Worm (Caenorhabditis elegans) whole organism, late embryonic: Measurements from ENCODE around the gene F21D5.7.
"Not testable (repeated sequence)": the region's sequence is repeated elsewhere in the genome, so short reads cannot be mapped to it uniquely, and the experiment has no call there.

Source experiments
- F13H6.1 ChIP-seq: sonication (generic microtip); optimal IDR thresholded peaks from 2 replicates; lab custom pipeline; 2016; ENCODE audit warnings: missing genetic modification characterization, missing compliant biosample characterization
- K02D7.2 ChIP-seq: sonication (generic microtip); optimal IDR thresholded peaks from 2 replicates; lab custom pipeline; 2017; ENCODE audit warnings: mild to moderate bottlenecking, missing genetic modification characterization, missing compliant biosample characterization
- K09A11.1 ChIP-seq: sonication (generic microtip); optimal IDR thresholded peaks from 2 replicates; lab custom pipeline; 2017; ENCODE audit warnings: antibody characterized with exemption, mild to moderate bottlenecking, missing genetic modification characterization, missing compliant biosample characterization; ENCODE audit not compliant: insufficient read depth
- T23F11.4 ChIP-seq: fragments of 200-800 bp; sonication (Bioruptor generic); optimal IDR thresholded peaks from 2 replicates; lab custom pipeline; 2018; ENCODE audit warnings: mild to moderate bottlenecking, missing genetic modification characterization, missing compliant biosample characterization
- ceh-14 ChIP-seq: sonication (generic microtip); optimal IDR thresholded peaks from 2 replicates; lab custom pipeline; 2016; ENCODE audit warnings: missing genotype, missing genetic modification characterization, missing compliant biosample characterization
- ceh-19 ChIP-seq: fragments of 200-800 bp; sonication (Bioruptor generic); optimal IDR thresholded peaks from 2 replicates; lab custom pipeline; 2018; ENCODE audit warnings: mild to moderate bottlenecking, missing genetic modification characterization, missing compliant biosample characterization
- ceh-2 ChIP-seq: sonication (generic microtip); optimal IDR thresholded peaks from 2 replicates; lab custom pipeline; 2016; ENCODE audit warnings: missing genotype, missing genetic modification characterization, missing compliant biosample characterization
- ceh-22 ChIP-seq: sonication (generic microtip); optimal IDR thresholded peaks from 2 replicates; lab custom pipeline; 2017; ENCODE audit warnings: missing biosample characterization, missing genetic modification characterization
- ceh-30 ChIP-seq: fragments of 150-350 bp; optimal IDR thresholded peaks from 2 replicates; lab custom pipeline; 2014; ENCODE audit warnings: missing biosample characterization, missing genetic modification characterization
- ceh-48 ChIP-seq: sonication (generic microtip); optimal IDR thresholded peaks from 2 replicates; lab custom pipeline; 2016; ENCODE audit warnings: missing genetic modification characterization, inconsistent platforms, missing compliant biosample characterization
- ceh-6 ChIP-seq: fragments of 200-800 bp; sonication (Bioruptor generic); optimal IDR thresholded peaks from 2 replicates; lab custom pipeline; 2018; ENCODE audit warnings: mild to moderate bottlenecking, missing genetic modification characterization, missing compliant biosample characterization
- ceh-9 ChIP-seq: sonication (generic microtip); optimal IDR thresholded peaks from 2 replicates; lab custom pipeline; 2016; ENCODE audit warnings: mild to moderate bottlenecking, missing genetic modification characterization, inconsistent platforms, missing compliant biosample characterization
- che-1 ChIP-seq: sonication (generic microtip); optimal IDR thresholded peaks from 2 replicates; lab custom pipeline; 2016; ENCODE audit warnings: mild to moderate bottlenecking, missing genetic modification characterization, missing compliant biosample characterization
- dmd-4 ChIP-seq: sonication (generic microtip); optimal IDR thresholded peaks from 2 replicates; lab custom pipeline; 2016; ENCODE audit warnings: borderline replicate concordance, missing genetic modification characterization, missing compliant biosample characterization
- dve-1 ChIP-seq: sonication (generic microtip); optimal IDR thresholded peaks from 2 replicates; lab custom pipeline; 2017; ENCODE audit warnings: antibody characterized with exemption, mild to moderate bottlenecking, missing genetic modification characterization, missing compliant biosample characterization
- elt-2 ChIP-seq: sonication (generic microtip); optimal IDR thresholded peaks from 2 replicates; lab custom pipeline; 2016; ENCODE audit warnings: missing genetic modification reagents, missing genetic modification characterization, missing compliant biosample characterization
- ets-4 ChIP-seq: sonication (generic microtip); optimal IDR thresholded peaks from 2 replicates; lab custom pipeline; 2016; ENCODE audit warnings: missing genetic modification characterization, missing compliant biosample characterization
- eyg-1 ChIP-seq: sonication (generic microtip); optimal IDR thresholded peaks from 2 replicates; lab custom pipeline; 2016; ENCODE audit warnings: missing genotype, missing genetic modification characterization, missing compliant biosample characterization
- fax-1 ChIP-seq: sonication (generic microtip); optimal IDR thresholded peaks from 2 replicates; lab custom pipeline; 2016; ENCODE audit warnings: missing genotype, missing genetic modification characterization, missing compliant biosample characterization
- fkh-6 ChIP-seq: sonication (generic microtip); optimal IDR thresholded peaks from 2 replicates; lab custom pipeline; 2016; ENCODE audit warnings: missing genetic modification characterization, missing compliant biosample characterization
- gmeb-2 ChIP-seq: sonication (generic microtip); optimal IDR thresholded peaks from 2 replicates; lab custom pipeline; 2016; ENCODE audit warnings: missing genetic modification characterization, inconsistent platforms, missing compliant biosample characterization
- hlh-15 ChIP-seq: sonication (generic microtip); optimal IDR thresholded peaks from 2 replicates; lab custom pipeline; 2016; ENCODE audit warnings: missing genetic modification characterization, missing compliant biosample characterization
- hlh-8 ChIP-seq: sonication (generic microtip); optimal IDR thresholded peaks from 2 replicates; lab custom pipeline; 2016; ENCODE audit warnings: missing genotype, missing genetic modification characterization, missing compliant biosample characterization
- lim-6 ChIP-seq: sonication (generic microtip); optimal IDR thresholded peaks from 2 replicates; lab custom pipeline; 2016; ENCODE audit warnings: missing genetic modification characterization, missing compliant biosample characterization
- mec-3 ChIP-seq: sonication (generic microtip); optimal IDR thresholded peaks from 2 replicates; lab custom pipeline; 2016; ENCODE audit warnings: borderline replicate concordance, missing genetic modification characterization, missing compliant biosample characterization
- nhr-232 ChIP-seq: sonication (generic microtip); optimal IDR thresholded peaks from 2 replicates; lab custom pipeline; 2016; ENCODE audit warnings: missing genetic modification characterization, missing compliant biosample characterization
- odd-2 ChIP-seq: sonication (generic microtip); optimal IDR thresholded peaks from 2 replicates; lab custom pipeline; 2017; ENCODE audit warnings: antibody characterized with exemption, mild to moderate bottlenecking, missing genetic modification characterization, missing compliant biosample characterization
- pag-3 ChIP-seq: sonication (generic microtip); optimal IDR thresholded peaks from 2 replicates; lab custom pipeline; 2016; ENCODE audit warnings: missing compliant biosample characterization, missing genetic modification characterization, borderline replicate concordance
- pat-9 ChIP-seq: fragments of 200-800 bp; sonication (Bioruptor generic); optimal IDR thresholded peaks from 2 replicates; lab custom pipeline; 2018; ENCODE audit warnings: mild to moderate bottlenecking, missing genetic modification characterization, moderate library complexity, missing compliant biosample characterization
- pax-1 ChIP-seq: fragments of 150-350 bp; optimal IDR thresholded peaks from 2 replicates; lab custom pipeline; 2014; ENCODE audit warnings: missing biosample characterization, missing genetic modification characterization
- pha-2 ChIP-seq: sonication (generic microtip); optimal IDR thresholded peaks from 2 replicates; lab custom pipeline; 2017; ENCODE audit warnings: mild to moderate bottlenecking, missing genetic modification characterization, missing compliant biosample characterization
- pqm-1 ChIP-seq: sonication (generic microtip); optimal IDR thresholded peaks from 2 replicates; lab custom pipeline; 2016; ENCODE audit warnings: missing genetic modification characterization, missing compliant biosample characterization
- pros-1 ChIP-seq: fragments of 150-350 bp; optimal IDR thresholded peaks from 2 replicates; lab custom pipeline; 2014; ENCODE audit warnings: missing biosample characterization, missing genetic modification reagents, missing genetic modification characterization
- sox-2 ChIP-seq: fragments of 200-800 bp; sonication (Bioruptor generic); IDR thresholded peaks from 2 replicates; pipeline ENCODE4 v1.3.6; 2022; ENCODE audit warnings: missing genetic modification reagents, missing genetic modification characterization, missing compliant biosample characterization
- sox-4 ChIP-seq: sonication (generic microtip); optimal IDR thresholded peaks from 2 replicates; lab custom pipeline; 2017; ENCODE audit warnings: mild to moderate bottlenecking, missing genetic modification characterization, inconsistent platforms, missing compliant biosample characterization
- syd-9 ChIP-seq: sonication (generic microtip); optimal IDR thresholded peaks from 2 replicates; lab custom pipeline; 2016; ENCODE audit warnings: mild to moderate bottlenecking, missing genetic modification characterization, moderate library complexity, missing compliant biosample characterization
- tbx-7 ChIP-seq: sonication (generic microtip); optimal IDR thresholded peaks from 2 replicates; lab custom pipeline; 2016; ENCODE audit warnings: missing genotype, missing genetic modification characterization, missing compliant biosample characterization
- ttx-3 ChIP-seq: sonication (generic microtip); optimal IDR thresholded peaks from 2 replicates; lab custom pipeline; 2016; ENCODE audit warnings: missing genetic modification reagents, missing genetic modification characterization, missing compliant biosample characterization
- unc-55 ChIP-seq: sonication (generic microtip); optimal IDR thresholded peaks from 2 replicates; lab custom pipeline; 2017; ENCODE audit warnings: missing biosample characterization, missing genetic modification reagents, missing genetic modification characterization
- zip-5 ChIP-seq: sonication (generic microtip); optimal IDR thresholded peaks from 2 replicates; lab custom pipeline; 2016; ENCODE audit warnings: missing genetic modification characterization, missing compliant biosample characterization

The F21D5.7 gene

DNA sequence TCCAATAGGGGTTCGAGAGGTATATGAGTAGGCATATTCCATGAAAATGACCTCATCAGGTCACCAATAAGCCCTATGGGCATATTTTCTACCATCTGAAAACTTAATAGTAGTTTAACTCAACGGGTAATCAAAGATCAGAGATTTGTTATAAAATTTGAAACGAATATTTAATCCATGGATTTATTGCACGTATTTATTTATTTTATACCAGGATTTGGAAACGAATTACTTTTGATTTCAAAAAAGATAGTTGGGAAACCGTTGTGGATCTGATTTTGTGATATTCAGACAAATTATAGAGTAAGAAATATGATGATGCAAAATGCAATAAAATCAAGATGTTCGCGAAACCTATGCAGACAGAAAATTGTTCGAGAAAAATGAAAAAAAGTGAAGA lies 49.3 kb upstream of the F21D5.7 start, which contains the start of gene C33D9.3:
C33D9.3 (minus strand) TSS at position 101 of the 400 bp plus-strand sequence.
- no peak for TF ChIP-seq che-1
- no peak for TF ChIP-seq fax-1 (tag; lab: Kevin White, UChicago)
- no peak for TF ChIP-seq hlh-15
- no peak for TF ChIP-seq hlh-8 (tag; lab: Kevin White, UChicago)
- no peak for TF ChIP-seq K09A11.1 (tag; lab: Kevin White, UChicago)
- TF ChIP-seq pqm-1 (tag; lab: Kevin White, UChicago), result no peak
- no peak for TF ChIP-seq syd-9 (tag; lab: Kevin White, UChicago)
- no peak for TF ChIP-seq fkh-6 (tag; lab: Kevin White, UChicago)
- TF ChIP-seq tbx-7, result no peak
- no peak for TF ChIP-seq gmeb-2 (tag; lab: Kevin White, UChicago)
- no peak for TF ChIP-seq pha-2 (tag; lab: Kevin White, UChicago)
- TF ChIP-seq sox-4 (tag; lab: Kevin White, UChicago), result no peak
- TF ChIP-seq lim-6 (tag; lab: Kevin White, UChicago), result no peak
- TF ChIP-seq ets-4 (tag; lab: Kevin White, UChicago), result no peak

DNA sequence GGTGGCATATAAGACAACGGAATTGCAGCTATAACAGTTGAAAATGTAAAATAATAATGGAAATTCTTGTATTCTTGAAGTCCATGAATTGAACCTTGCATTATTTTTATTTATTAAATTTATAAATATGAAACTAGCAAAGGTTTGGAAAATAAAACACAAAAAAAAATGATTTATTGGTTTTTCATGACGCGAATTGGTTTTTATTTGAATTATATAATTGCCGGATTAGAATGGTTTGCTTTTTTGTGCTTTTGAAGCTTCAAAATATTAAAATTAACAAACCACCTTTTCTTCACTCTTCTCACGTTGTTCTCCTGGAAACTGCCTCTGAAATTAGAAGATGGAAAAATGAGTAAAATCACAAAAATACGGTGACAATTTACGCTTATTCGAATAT lies 46.6 kb upstream of the F21D5.7 start, which contains the start of gene sru-35:
sru-35 (minus strand) TSS at position 101 of the 400 bp plus-strand sequence.
- TF ChIP-seq pax-1 (no peak), hlh-8 (tag; lab: Kevin White, UChicago) (no peak)
- TF ChIP-seq, all 69 proteins: peak for 0

- TF ChIP-seq ceh-2, lim-6, ceh-14 (tag; lab: Kevin White, UChicago): not testable (repeated sequence)
These were observed 44.5 kb upstream of the F21D5.7 start, which contains the start of gene C33D9.10 for ce11 chrIV:8788048-8788447. Gene C33D9.10, minus strand, starts transcription at chrIV:8788148.

- TF ChIP-seq unc-55 (GFP tag; lab: Kevin White, UChicago) (peak; percentile 6), dve-1 (tag; lab: Kevin White, UChicago) (no peak)
These were observed 43.1 kb upstream of the F21D5.7 start, which contains the start of gene C33D9.8 for ce11 chrIV:8786654-8787053. Gene C33D9.8, minus strand, starts transcription at chrIV:8786752.

DNA sequence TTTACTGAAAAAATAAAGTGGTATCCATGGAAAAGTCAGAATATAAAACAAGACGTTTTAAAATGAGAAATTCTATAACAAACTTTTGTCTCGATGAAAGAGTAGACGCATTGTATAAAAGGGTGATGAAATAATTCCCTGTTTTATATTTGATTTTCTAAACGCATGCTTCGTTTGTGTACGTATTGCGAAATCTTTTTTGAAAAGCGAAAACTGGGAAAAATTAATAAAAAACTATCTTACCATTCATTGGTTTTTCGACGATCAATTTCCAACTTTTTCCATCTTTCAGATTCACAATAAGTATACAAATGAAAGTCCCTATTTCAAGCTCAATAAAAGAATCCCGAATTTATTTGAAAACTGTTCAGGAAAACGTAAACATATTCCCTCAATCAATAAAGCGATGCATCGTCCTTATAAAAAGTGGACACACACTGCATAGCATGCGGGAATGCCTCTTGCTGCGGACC lies 41.4 kb upstream of the F21D5.7 start, which contains the start of gene C33D9.13:
C33D9.13 (minus strand) TSS at position 423 of the 473 bp plus-strand sequence.
- TF ChIP-seq mec-3 (no peak), ceh-30 (tag; lab: Kevin White, UChicago) (no peak), nhr-232 (tag; lab: Kevin White, UChicago) (no peak), pat-9 (tag; lab: Kevin White, UChicago) (no peak), che-1 (no peak), ceh-48 (tag; lab: Kevin White, UChicago) (peak; percentile 33), pag-3 (tag; lab: Kevin White, UChicago) (no peak)

DNA sequence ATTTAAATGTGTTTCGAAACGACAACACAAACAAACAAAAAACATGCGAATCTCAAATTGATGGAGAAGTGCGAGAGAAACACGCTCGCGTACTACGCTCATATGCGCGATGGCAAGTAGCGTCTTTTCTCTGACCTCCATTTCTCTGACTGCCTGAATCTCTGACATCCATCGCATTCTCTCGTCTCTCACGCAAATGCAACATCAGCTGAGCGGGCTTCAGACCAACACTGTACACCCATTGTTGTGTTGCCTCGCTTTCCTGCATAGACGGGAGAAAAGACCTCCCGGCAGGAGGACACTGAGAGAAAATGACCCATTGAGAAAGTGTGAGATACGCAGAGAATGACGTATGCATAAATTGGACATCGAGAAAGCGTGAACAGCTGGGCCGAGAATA lies 38.7 kb upstream of the F21D5.7 start:
- TF ChIP-seq odd-2 (tag; lab: Kevin White, UChicago), result no peak
- no peak for TF ChIP-seq ttx-3
- no peak for TF ChIP-seq ceh-48 (tag; lab: Kevin White, UChicago)
- TF ChIP-seq elt-2 (tag; lab: Kevin White, UChicago), result peak; percentile 44
- TF ChIP-seq lim-6 (tag; lab: Kevin White, UChicago), result peak; percentile 12
- no peak for TF ChIP-seq dmd-4 (tag; lab: Kevin White, UChicago)
- TF ChIP-seq K02D7.2 (tag; lab: Kevin White, UChicago), result no peak
- no peak for TF ChIP-seq zip-5 (tag; lab: Kevin White, UChicago)
- peak; percentile 68 for TF ChIP-seq F13H6.1 (tag; lab: Kevin White, UChicago)
- no peak for TF ChIP-seq mec-3
- no peak for TF ChIP-seq ceh-19
- no peak for TF ChIP-seq pqm-1 (tag; lab: Kevin White, UChicago)
- peak; percentile 81 for TF ChIP-seq pros-1 (tag; lab: Kevin White, UChicago)
- TF ChIP-seq ceh-9 (tag; lab: Kevin White, UChicago), result no peak
- peak; percentile 36 for TF ChIP-seq che-1
- TF ChIP-seq ceh-6, result peak; percentile 35
- peak; percentile 82 for TF ChIP-seq sox-2 (GFP tag; lab: Robert Waterston, UW)
- peak; percentile 73 for TF ChIP-seq ceh-22
- no peak for TF ChIP-seq sox-4 (tag; lab: Kevin White, UChicago)
- no peak for TF ChIP-seq K09A11.1 (tag; lab: Kevin White, UChicago)
- no peak for TF ChIP-seq eyg-1
- TF ChIP-seq syd-9 (tag; lab: Kevin White, UChicago), result peak; percentile 47
- peak; percentile 38 for TF ChIP-seq ets-4 (tag; lab: Kevin White, UChicago)
- peak; percentile 2 for TF ChIP-seq T23F11.4 (GFP tag; lab: Kevin White, UChicago)
- TF ChIP-seq hlh-8 (tag; lab: Kevin White, UChicago), result peak; percentile 68
